Worm (Caenorhabditis elegans): ENCODE data around the gene cest-5.1.
A peak's percentile ranks its signal among the peaks of the same experiment; 100 is the strongest.

The cest-5.1 gene

DNA sequence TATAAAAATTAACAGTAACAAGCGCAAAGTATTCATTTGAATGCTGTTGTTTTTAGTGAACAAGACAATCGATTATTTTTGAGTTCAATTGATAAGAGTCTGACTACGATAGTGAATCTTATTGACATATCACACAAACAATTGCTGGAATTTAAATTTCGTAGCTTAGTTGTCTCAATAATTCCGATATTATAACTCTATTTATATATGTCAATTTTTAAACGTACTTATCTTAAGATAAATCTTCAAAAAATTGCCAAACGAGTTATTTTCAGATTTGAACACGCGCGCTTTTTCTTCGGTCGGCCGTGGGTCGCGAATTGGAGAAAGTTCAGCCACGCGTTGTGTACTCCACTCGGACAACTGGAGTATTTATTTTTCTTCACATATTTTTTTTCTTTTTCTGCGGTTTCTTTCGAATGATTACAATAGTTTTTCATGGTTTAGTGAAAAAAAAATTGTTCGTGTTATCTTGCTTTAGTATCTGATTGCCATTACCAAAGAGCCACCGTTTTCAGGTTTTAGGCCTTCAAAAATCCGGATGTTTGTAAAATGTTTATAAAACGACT is at the start of gene cest-5.1, which contains the start of gene C01B10.9:
Gene cest-5.1, minus strand, starts transcription at position 51 of the 569 bp plus-strand sequence.
Gene C01B10.9, plus strand, starts transcription at position 519 of the 569 bp plus-strand sequence.
- no peak for TF ChIP-seq die-1 (tag; optimal IDR thresholded peaks at IDR 0.05)
- no peak for TF ChIP-seq Y79H2A.3 (GFP tag; conservative IDR thresholded peaks at IDR 0.05)
- no peak; the same call in none of the 2 replicates for TF ChIP-seq F33H1.4 (GFP tag; IDR thresholded peaks at IDR 0.05)
- TF ChIP-seq hmg-1.2 (GFP tag; IDR thresholded peaks at IDR 0.05) = no peak; the same call in 1 of the 2 replicates
- no peak for TF ChIP-seq F52B5.7 (tag; optimal IDR thresholded peaks at IDR 0.05)
- no peak for TF ChIP-seq ceh-58 (GFP tag; IDR thresholded peaks at IDR 0.05)
- no peak for TF ChIP-seq F10E7.11 (tag; optimal IDR thresholded peaks at IDR 0.05)
- TF ChIP-seq T07F8.4 (tag; optimal IDR thresholded peaks at IDR 0.05) = no peak
- TF ChIP-seq B0261.1 (tag; optimal IDR thresholded peaks at IDR 0.05) = no peak
- TF ChIP-seq pha-4 (tag; optimal IDR thresholded peaks at IDR 0.05) = no peak
- peak; percentile 64; the same call in 1 of the 2 replicates for TF ChIP-seq bed-2 (GFP tag; IDR thresholded peaks at IDR 0.05)
- peak; percentile 48 for TF ChIP-seq K12H6.12 (tag; optimal IDR thresholded peaks at IDR 0.05)
- no peak for TF ChIP-seq hlh-12 (tag; optimal IDR thresholded peaks at IDR 0.05)
- TF ChIP-seq hsf-1 (GFP tag; IDR thresholded peaks at IDR 0.05) = no peak
- TF ChIP-seq ceh-100 (GFP tag; IDR thresholded peaks at IDR 0.05) = no peak
- peak; percentile 87 for TF ChIP-seq unc-130 (GFP tag; optimal IDR thresholded peaks at IDR 0.05)
- TF ChIP-seq nhr-90 (tag; optimal IDR thresholded peaks at IDR 0.05) = no peak
- TF ChIP-seq let-526 (GFP tag; IDR thresholded peaks at IDR 0.05) = no peak
- no peak for TF ChIP-seq F22D6.2 (tag; optimal IDR thresholded peaks at IDR 0.05)
- no peak for TF ChIP-seq attf-5 (GFP tag; optimal IDR thresholded peaks at IDR 0.05)
- TF ChIP-seq snpc-1.1 (tag; optimal IDR thresholded peaks at IDR 0.05; ENCODE audit: insufficient read depth) = peak; percentile 2
- peak; percentile 50 for TF ChIP-seq snpc-3.4 (tag; optimal IDR thresholded peaks at IDR 0.05)
- TF ChIP-seq aptf-2 (GFP tag; conservative IDR thresholded peaks at IDR 0.05) = peak; percentile 49; the same call in 1 of the 2 replicates
- TF ChIP-seq F55B11.4 (tag; optimal IDR thresholded peaks at IDR 0.05; ENCODE audit: borderline replicate concordance, insufficient read depth) = no peak
- no peak for TF ChIP-seq nfya-1 (tag; optimal IDR thresholded peaks at IDR 0.05; ENCODE audit: borderline replicate concordance, insufficient read depth)
- TF ChIP-seq F39B2.1 (GFP tag; IDR thresholded peaks at IDR 0.05) = 0 out of 2 replicates have a peak, but pooled peaks have one; percentile 47
- no peak for TF ChIP-seq somi-1 (GFP tag; optimal IDR thresholded peaks at IDR 0.05)
- TF ChIP-seq attf-6 (GFP tag; IDR thresholded peaks at IDR 0.05) = peak; percentile 53; the same call in 1 of the 2 replicates
- peak; percentile 60 for TF ChIP-seq ceh-27 (GFP tag; optimal IDR thresholded peaks at IDR 0.05)
- peak; percentile 90 for TF ChIP-seq lin-54 (GFP tag; optimal IDR thresholded peaks at IDR 0.05)
- TF ChIP-seq K11D2.4 (GFP tag; IDR thresholded peaks at IDR 0.05) = no peak
- no peak for TF ChIP-seq lsy-27 (tag; optimal IDR thresholded peaks at IDR 0.05; ENCODE audit: borderline replicate concordance, insufficient read depth)
- no peak for TF ChIP-seq F23B12.7 (tag; optimal IDR thresholded peaks at IDR 0.05; ENCODE audit: insufficient read depth)
- TF ChIP-seq lin-40 (tag; optimal IDR thresholded peaks at IDR 0.05) = peak; percentile 45
- no peak for TF ChIP-seq gei-17 (GFP tag; optimal IDR thresholded peaks at IDR 0.05)
- no peak for TF ChIP-seq nhr-179 (tag; optimal IDR thresholded peaks at IDR 0.05)
- no peak for TF ChIP-seq madf-3 (GFP tag; IDR thresholded peaks at IDR 0.05)
- no peak for TF ChIP-seq repo-1 (tag; optimal IDR thresholded peaks at IDR 0.05)
- TF ChIP-seq rec-8 (tag; optimal IDR thresholded peaks at IDR 0.05) = no peak
- no peak for TF ChIP-seq tlf-1 (GFP tag; optimal IDR thresholded peaks at IDR 0.05)
- TF ChIP-seq T26A5.8 (tag; optimal IDR thresholded peaks at IDR 0.05) = no peak
- TF ChIP-seq rcor-1 (GFP tag; IDR thresholded peaks at IDR 0.05) = 0 out of 2 replicates have a peak, but pooled peaks have one; percentile 44
- TF ChIP-seq dpl-1 (GFP tag; optimal IDR thresholded peaks at IDR 0.05) = peak; percentile 76
- no peak for TF ChIP-seq nfyb-1 (GFP tag; IDR thresholded peaks at IDR 0.05)
- peak; percentile 37; the same call in 1 of the 2 replicates for TF ChIP-seq D2030.7 (GFP tag; IDR thresholded peaks at IDR 0.05)
- no peak for TF ChIP-seq fkh-3 (tag; optimal IDR thresholded peaks at IDR 0.05)
- TF ChIP-seq attf-3 (GFP tag; conservative IDR thresholded peaks at IDR 0.05) = peak; percentile 58; the same call in 1 of the 2 replicates
